Worm (Caenorhabditis elegans) whole organism, mixed stage, embryonic: ENCODE data around the gene let-805.

Source experiments
- lsy-2 ChIP-seq: fragments of 150-350 bp; optimal IDR thresholded peaks from 2 replicates; lab custom pipeline; 2014; ENCODE audit warnings: missing biosample characterization, missing genetic modification characterization
- mls-2 ChIP-seq: sonication (generic microtip); optimal IDR thresholded peaks from 2 replicates; lab custom pipeline; 2016; ENCODE audit warnings: mild to moderate bottlenecking, missing genetic modification characterization, moderate library complexity, missing compliant biosample characterization
- pha-4 ChIP-seq: fragments of 150-350 bp; optimal IDR thresholded peaks from 2 replicates; lab custom pipeline; 2018; ENCODE audit warnings: missing biosample characterization, missing genetic modification reagents, missing genetic modification characterization
- sem-2 ChIP-seq: fragments of 200-800 bp; sonication (Bioruptor generic); optimal IDR thresholded peaks from 2 replicates; lab custom pipeline; 2018; ENCODE audit warnings: mild to moderate bottlenecking, missing genetic modification characterization, missing compliant biosample characterization
- unc-62 ChIP-seq: fragments of 150-350 bp; optimal IDR thresholded peaks from 2 replicates; lab custom pipeline; 2014; ENCODE audit warnings: missing biosample characterization, missing genetic modification reagents, missing genetic modification characterization

DNA sequence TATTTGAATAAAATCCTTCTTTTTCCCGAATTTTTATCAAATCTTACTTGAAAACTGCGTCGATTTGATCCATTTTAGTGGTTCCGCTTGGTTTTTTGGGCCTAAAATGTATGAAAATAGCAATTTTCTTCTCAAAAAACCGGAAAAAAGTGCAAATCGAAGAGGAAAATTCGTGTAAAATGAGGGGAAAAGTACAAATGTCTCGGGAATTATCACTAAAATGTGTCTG lies 67.0 kb downstream of the let-805 start, which contains the start of gene Y71H2AM.11:
- TF ChIP-seq mls-2 (tag; lab: Kevin White, UChicago), result no peak
- TF ChIP-seq unc-62, result no peak
- no peak for TF ChIP-seq lsy-2 (tag; lab: Kevin White, UChicago)
- no peak for TF ChIP-seq pha-4 (tag; lab: Kevin White, UChicago)
- TF ChIP-seq sem-2, result no peak
